Fruit fly (Drosophila melanogaster) whole organism, embryonic: ENCODE results near the gene Scm.

Experiments
- Adf1 ChIP-seq: fragments of 200-800 bp; sonication (Bioruptor generic); IDR thresholded peaks from 2 replicates; pipeline ENCODE4 v1.3.6; 2022; ENCODE audit warnings: missing biosample characterization, missing genetic modification characterization
- Antp ChIP-seq: fragments of 200-800 bp; sonication (Bioruptor generic); optimal IDR thresholded peaks from 3 replicates; lab custom pipeline; 2016; ENCODE audit warnings: missing biosample characterization, missing genetic modification characterization
- C15 ChIP-seq: fragments of 200-800 bp; sonication (Bioruptor generic); IDR thresholded peaks from 3 replicates; pipeline ENCODE4 v1.3.6; 2022; ENCODE audit warnings: missing biosample characterization, missing genetic modification characterization
- CG11696 ChIP-seq: fragments of 200-800 bp; sonication (Bioruptor generic); IDR thresholded peaks from 2 replicates; pipeline ENCODE4 v1.3.6; 2022; ENCODE audit warnings: missing biosample characterization, missing genetic modification characterization
- CG14710 ChIP-seq: fragments of 200-800 bp; sonication (Bioruptor generic); optimal IDR thresholded peaks from 3 replicates; lab custom pipeline; 2019; ENCODE audit warnings: missing biosample characterization, mild to moderate bottlenecking, missing genetic modification characterization, moderate library complexity
- CG1603 ChIP-seq: fragments of 200-800 bp; sonication (Bioruptor generic); optimal IDR thresholded peaks from 2 replicates; lab custom pipeline; 2019; ENCODE audit warnings: missing biosample characterization, mild to moderate bottlenecking, missing genetic modification characterization, moderate library complexity
- CG16779 ChIP-seq: fragments of 200-800 bp; sonication (Bioruptor generic); IDR thresholded peaks from 2 replicates; pipeline ENCODE4 v1.3.6; 2022; ENCODE audit warnings: missing biosample characterization, missing genetic modification characterization
- CG17385 ChIP-seq: fragments of 200-800 bp; sonication (Bioruptor generic); optimal IDR thresholded peaks from 3 replicates; lab custom pipeline; 2018; ENCODE audit warnings: missing biosample characterization, mild to moderate bottlenecking, missing genetic modification characterization
- CG17829 ChIP-seq: fragments of 200-800 bp; optimal IDR thresholded peaks from 2 replicates; lab custom pipeline; 2019; ENCODE audit warnings: missing biosample characterization, mild to moderate bottlenecking, missing genetic modification characterization, moderate library complexity
- CG2116 ChIP-seq: fragments of 200-800 bp; sonication (Bioruptor generic); optimal IDR thresholded peaks from 3 replicates; lab custom pipeline; 2018; ENCODE audit warnings: missing biosample characterization, mild to moderate bottlenecking, missing genetic modification characterization
- CG31224 ChIP-seq: fragments of 200-800 bp; sonication (Bioruptor generic); IDR thresholded peaks from 2 replicates; pipeline ENCODE4 v1.3.6; 2022; ENCODE audit warnings: missing biosample characterization, missing genetic modification characterization
- CG31365 ChIP-seq: fragments of 200-800 bp; sonication (Bioruptor generic); optimal IDR thresholded peaks from 2 replicates; lab custom pipeline; 2018; ENCODE audit warnings: missing biosample characterization, mild to moderate bottlenecking, missing genetic modification characterization
- CG32772 ChIP-seq: fragments of 200-800 bp; sonication (Bioruptor generic); IDR thresholded peaks from 2 replicates; pipeline ENCODE4 v1.3.6; 2022; ENCODE audit warnings: missing biosample characterization, missing genetic modification characterization
- CG3407 ChIP-seq: fragments of 200-800 bp; sonication (Bioruptor generic); optimal IDR thresholded peaks from 2 replicates; lab custom pipeline; 2018; ENCODE audit warnings: missing biosample characterization, mild to moderate bottlenecking, missing genetic modification characterization
- CG4404 ChIP-seq: fragments of 200-800 bp; sonication (Bioruptor generic); IDR thresholded peaks from 2 replicates; pipeline ENCODE4 v1.3.6; 2022; ENCODE audit warnings: missing biosample characterization, missing genetic modification characterization
- CG4854 ChIP-seq: fragments of 200-800 bp; sonication (Bioruptor generic); optimal IDR thresholded peaks from 2 replicates; lab custom pipeline; 2016; ENCODE audit warnings: missing biosample characterization, missing genetic modification characterization, inconsistent platforms
- CG5180 ChIP-seq: fragments of 200-800 bp; sonication (Bioruptor generic); optimal IDR thresholded peaks from 3 replicates; lab custom pipeline; 2017; ENCODE audit warnings: missing biosample characterization, missing genetic modification characterization, mild to moderate bottlenecking, moderate library complexity, missing genetic modification reagents
- CG7839 ChIP-seq: fragments of 200-800 bp; sonication (Bioruptor generic); optimal IDR thresholded peaks from 3 replicates; lab custom pipeline; 2018; ENCODE audit warnings: missing biosample characterization, mild to moderate bottlenecking, missing genetic modification characterization, moderate library complexity
- Dbx ChIP-seq: fragments of 200-800 bp; sonication (Bioruptor generic); IDR thresholded peaks from 3 replicates; pipeline ENCODE4 v1.3.6; 2022; ENCODE audit warnings: missing biosample characterization, missing genetic modification characterization
- Doc3 ChIP-seq: fragments of 200-800 bp; sonication (Bioruptor generic); IDR thresholded peaks from 3 replicates; pipeline ENCODE4 v1.3.6; 2022; ENCODE audit warnings: missing biosample characterization, missing genetic modification characterization; ENCODE audit not compliant: partially characterized antibody
- HHEX ChIP-seq: fragments of 200-800 bp; sonication (Bioruptor generic); optimal IDR thresholded peaks from 3 replicates; lab custom pipeline; 2017; ENCODE audit warnings: missing biosample characterization, mild to moderate bottlenecking, missing genetic modification characterization, missing genetic modification reagents
- HLH54F ChIP-seq: fragments of 200-800 bp; sonication (Bioruptor generic); optimal IDR thresholded peaks from 3 replicates; lab custom pipeline; 2016; ENCODE audit warnings: missing biosample characterization, missing genetic modification characterization
- HmgZ ChIP-seq: fragments of 200-800 bp; sonication (Bioruptor generic); optimal IDR thresholded peaks from 2 replicates; lab custom pipeline; 2018; ENCODE audit warnings: missing biosample characterization, mild to moderate bottlenecking, missing genetic modification characterization
- Hmx ChIP-seq: fragments of 200-800 bp; sonication (Bioruptor generic); optimal IDR thresholded peaks from 2 replicates; lab custom pipeline; 2016; ENCODE audit warnings: missing biosample characterization, missing genetic modification characterization
- Meics ChIP-seq: fragments of 200-800 bp; sonication (Bioruptor generic); optimal IDR thresholded peaks from 2 replicates; lab custom pipeline; 2017; ENCODE audit warnings: missing biosample characterization, mild to moderate bottlenecking, missing genetic modification characterization
- Side ChIP-seq: fragments of 200-800 bp; sonication (Bioruptor generic); optimal IDR thresholded peaks from 2 replicates; lab custom pipeline; 2016; ENCODE audit warnings: missing biosample characterization, missing genetic modification characterization
- Trl ChIP-seq, 3 experiments: fragments of >200 bp in 2 of 3; fragments of 200-800 bp in 1 of 3; sonication (Bioruptor generic) in 1 of 3; optimal IDR thresholded peaks; 2 replicates in 1 of 3; 3 replicates in 2 of 3; lab custom pipeline; 2016 to 2017; ENCODE audit warnings: missing biosample characterization in 1 of 3, missing genetic modification characterization in 1 of 3
- ase ChIP-seq: fragments of 200-800 bp; sonication (Bioruptor generic); IDR thresholded peaks from 3 replicates; pipeline ENCODE4 v1.3.6; 2022; ENCODE audit warnings: missing biosample characterization, missing genetic modification characterization
- ash1 ChIP-seq: fragments of 200-800 bp; sonication (Bioruptor generic); optimal IDR thresholded peaks from 2 replicates; lab custom pipeline; 2018; ENCODE audit warnings: missing biosample characterization, mild to moderate bottlenecking, missing genetic modification characterization
- az2 ChIP-seq: fragments of 200-800 bp; sonication (Bioruptor generic); optimal IDR thresholded peaks from 3 replicates; lab custom pipeline; 2016; ENCODE audit warnings: missing biosample characterization, missing genetic modification characterization
- cg ChIP-seq: fragments of 200-800 bp; sonication (Bioruptor generic); optimal IDR thresholded peaks from 3 replicates; lab custom pipeline; 2019; ENCODE audit warnings: missing biosample characterization, mild to moderate bottlenecking, missing genetic modification characterization, moderate library complexity
- crol ChIP-seq: fragments of 200-800 bp; sonication (Bioruptor generic); IDR thresholded peaks from 2 replicates; pipeline ENCODE4 v1.3.6; 2022; ENCODE audit warnings: missing biosample characterization, missing genetic modification characterization
- dan ChIP-seq: fragments of 200-800 bp; sonication (Bioruptor generic); IDR thresholded peaks from 2 replicates; pipeline ENCODE4 v1.3.6; 2022; ENCODE audit warnings: missing biosample characterization, missing genetic modification characterization
- dysf ChIP-seq: fragments of 200-800 bp; sonication (Bioruptor generic); IDR thresholded peaks from 3 replicates; pipeline ENCODE4 v1.3.6; 2022; ENCODE audit warnings: missing biosample characterization, missing genetic modification characterization
- eyg ChIP-seq: fragments of 200-800 bp; sonication (Bioruptor generic); optimal IDR thresholded peaks from 3 replicates; lab custom pipeline; 2016; ENCODE audit warnings: missing biosample characterization, missing genetic modification characterization
- fd3F ChIP-seq: fragments of 200-800 bp; sonication (Bioruptor generic); optimal IDR thresholded peaks from 2 replicates; lab custom pipeline; 2018; ENCODE audit warnings: missing biosample characterization, mild to moderate bottlenecking, missing genetic modification characterization, moderate library complexity
- grau ChIP-seq: fragments of 200-800 bp; optimal IDR thresholded peaks from 3 replicates; lab custom pipeline; 2019; ENCODE audit warnings: missing biosample characterization, mild to moderate bottlenecking, missing genetic modification characterization, moderate library complexity
- kah ChIP-seq: fragments of 200-800 bp; sonication (Bioruptor generic); optimal IDR thresholded peaks from 2 replicates; lab custom pipeline; 2018; ENCODE audit warnings: missing biosample characterization, mild to moderate bottlenecking, missing genetic modification characterization
- ken ChIP-seq: fragments of 200-800 bp; sonication (Bioruptor generic); IDR thresholded peaks from 3 replicates; pipeline ENCODE4 v1.3.6; 2022; ENCODE audit warnings: missing biosample characterization, missing genetic modification characterization
- klu ChIP-seq: fragments of 200-800 bp; sonication (Bioruptor generic); IDR thresholded peaks from 2 replicates; pipeline ENCODE4 v1.3.6; 2022; ENCODE audit warnings: missing biosample characterization, missing genetic modification characterization
- lmd ChIP-seq: fragments of 200-800 bp; sonication (Bioruptor generic); IDR thresholded peaks from 2 replicates; pipeline ENCODE4 v1.3.6; 2022; ENCODE audit warnings: missing biosample characterization, missing genetic modification characterization
- mld ChIP-seq: fragments of 200-800 bp; sonication (Bioruptor generic); IDR thresholded peaks from 3 replicates; pipeline ENCODE4 v1.3.6; 2022; ENCODE audit warnings: missing biosample characterization, missing genetic modification characterization; ENCODE audit not compliant: partially characterized antibody
- nmo ChIP-seq: fragments of 200-800 bp; sonication (Bioruptor generic); optimal IDR thresholded peaks from 2 replicates; lab custom pipeline; 2018; ENCODE audit warnings: missing biosample characterization, mild to moderate bottlenecking, missing genetic modification characterization, moderate library complexity
- p53 ChIP-seq: fragments of 200-800 bp; sonication (Bioruptor generic); optimal IDR thresholded peaks from 2 replicates; lab custom pipeline; 2016; ENCODE audit warnings: missing biosample characterization, missing genetic modification characterization
- sens ChIP-seq: fragments of 200-800 bp; sonication (Bioruptor generic); peaks from one replicate; lab custom pipeline; 2016; ENCODE audit warnings: missing biosample characterization, missing genetic modification characterization
- sob ChIP-seq: fragments of 200-800 bp; sonication (Bioruptor generic); IDR thresholded peaks from 2 replicates; pipeline ENCODE4 v1.3.6; 2022; ENCODE audit warnings: missing biosample characterization, missing genetic modification characterization
- sr ChIP-seq: fragments of 200-800 bp; sonication (Bioruptor generic); IDR thresholded peaks from 3 replicates; pipeline ENCODE4 v1.3.6; 2022; ENCODE audit warnings: missing biosample characterization, missing genetic modification characterization
- ssp ChIP-seq: fragments of 200-800 bp; sonication (Bioruptor generic); IDR thresholded peaks from 2 replicates; pipeline ENCODE4 v1.3.6; 2022; ENCODE audit warnings: missing biosample characterization, missing genetic modification characterization
- tll ChIP-seq, 2 experiments: fragments of 200-800 bp in 1 of 2; fragments of >200 bp in 1 of 2; sonication (Bioruptor generic) in 1 of 2; optimal IDR thresholded peaks; 2 replicates each; lab custom pipeline; 2017 to 2019; ENCODE audit warnings: missing biosample characterization in 2 of 2, missing genetic modification characterization in 2 of 2, mild to moderate bottlenecking in 1 of 2, moderate library complexity in 1 of 2
- ttk ChIP-seq: fragments of 200-800 bp; sonication (Bioruptor generic); IDR thresholded peaks from 2 replicates; pipeline ENCODE4 v2.1.2; 2022; ENCODE audit warnings: missing biosample characterization, missing genetic modification characterization

Gene Scm

dm6 chr3R:9586663-9587248, 50.7 kb downstream of the Scm start, which contains the start of gene P58IPK (continued):
- peak; percentile 87 for TF ChIP-seq Doc3 (GFP tag; lab: Robert Waterston, UW)
- peak; percentile 66 for TF ChIP-seq Adf1
- TF ChIP-seq Meics (GFP tag; lab: Kevin White, UChicago) = peak; percentile 56
- TF ChIP-seq dysf (GFP tag; lab: Robert Waterston, UW) = peak; percentile 54; the same call in 2 of the 3 replicates
- peak; percentile 80 for TF ChIP-seq CG1603 (tag; lab: Kevin White, UChicago)
- TF ChIP-seq sr (GFP tag; lab: Robert Waterston, UW) = peak; percentile 71
- TF ChIP-seq CG3407 = no peak
- TF ChIP-seq CG17385 = peak; percentile 4
- no peak for TF ChIP-seq dan
- TF ChIP-seq lmd (GFP tag; lab: Robert Waterston, UW) = peak; percentile 66; the same call in 1 of the 2 replicates
- TF ChIP-seq nmo (GFP tag; lab: Kevin White, UChicago) = peak; percentile 78
- peak; percentile 55 for TF ChIP-seq kah (GFP tag; lab: Kevin White, UChicago)
- peak; percentile 76 for TF ChIP-seq ssp (GFP tag; lab: Robert Waterston, UW)
- TF ChIP-seq Side (GFP tag; lab: Kevin White, UChicago) = peak; percentile 45
- TF ChIP-seq fd3F (GFP tag; lab: Kevin White, UChicago) = no peak
- peak; percentile 40 for TF ChIP-seq ash1 (GFP tag; lab: Kevin White, UChicago)
- TF ChIP-seq CG31365 (tag; lab: Kevin White, UChicago) = no peak
- TF ChIP-seq CG4854 (GFP tag; lab: Kevin White, UChicago) = peak; percentile 33
- TF ChIP-seq eyg (GFP tag; lab: Kevin White, UChicago) = peak; percentile 42
- TF ChIP-seq Dbx (GFP tag; lab: Robert Waterston, UW) = peak; percentile 65
- TF ChIP-seq p53 (GFP tag; lab: Kevin White, UChicago) = peak; percentile 60
- 0 out of 2 replicates have a peak, but pooled peaks have one; percentile 44 for TF ChIP-seq ttk (GFP tag; lab: Robert Waterston, UW)
- peak; percentile 50; the same call in 1 of the 2 replicates for TF ChIP-seq CG4404 (GFP tag; lab: Robert Waterston, UW)
- TF ChIP-seq CG2116 = peak; percentile 90
- peak; percentile 64 for TF ChIP-seq az2 (GFP tag; lab: Kevin White, UChicago)
- peak; percentile 63; the same call in 1 of the 2 replicates for TF ChIP-seq klu
- no peak for TF ChIP-seq tll (GFP tag; optimal IDR thresholded peaks at IDR 0.05; lab: Kevin White, UChicago)
- peak; percentile 64 for TF ChIP-seq CG17829 (tag; lab: Kevin White, UChicago)
- TF ChIP-seq cg (GFP tag; lab: Kevin White, UChicago) = no peak
- TF ChIP-seq CG16779 (GFP tag; lab: Robert Waterston, UW) = no peak
- peak; percentile 91 for TF ChIP-seq sens
- peak; percentile 73 for TF ChIP-seq CG14710 (tag; lab: Kevin White, UChicago)
- TF ChIP-seq CG7839 = peak; percentile 50
- peak; percentile 38; the same call in 1 of the 2 replicates for TF ChIP-seq crol
- peak; percentile 76; the same call in 2 of the 3 replicates for TF ChIP-seq mld (GFP tag; lab: Robert Waterston, UW)
- TF ChIP-seq HHEX (GFP tag; lab: Kevin White, UChicago) = peak; percentile 37
- TF ChIP-seq Hmx (GFP tag; lab: Kevin White, UChicago) = no peak
- peak; percentile 77 for TF ChIP-seq Antp (GFP tag; lab: Kevin White, UChicago)
- no peak for TF ChIP-seq CG31224
- peak; percentile 78 for TF ChIP-seq ken
- peak; percentile 81 for TF ChIP-seq HLH54F
- peak; percentile 91 for TF ChIP-seq HmgZ
- no peak for TF ChIP-seq C15 (GFP tag; lab: Robert Waterston, UW)
- TF ChIP-seq ase (GFP tag; lab: Robert Waterston, UW) = 0 out of 3 replicates have a peak, but pooled peaks have one; percentile 11
- TF ChIP-seq CG32772 (GFP tag; lab: Robert Waterston, UW) = 0 out of 2 replicates have a peak, but pooled peaks have one; percentile 13
- peak; percentile 64 for TF ChIP-seq grau (tag; lab: Kevin White, UChicago)
- no peak for TF ChIP-seq CG11696
- peak; percentile 63 for TF ChIP-seq sob (GFP tag; lab: Robert Waterston, UW)
- no peak for TF ChIP-seq CG5180 (GFP tag; lab: Kevin White, UChicago)
- no peak for TF ChIP-seq Trl (optimal IDR thresholded peaks at IDR 0.05; lab: Kevin White, UChicago)
- peak; percentile 70 for TF ChIP-seq Trl (GFP tag; optimal IDR thresholded peaks at IDR 0.05; lab: Kevin White, UChicago)
